Worm (Caenorhabditis elegans): ENCODE data around the gene hda-6.

hda-6 gene

ce11 chrIV:5364135-5364609 lies at the start of gene hda-6, which contains the start of gene F41H10.4 (continued):
- TF ChIP-seq pag-3 (tag; optimal IDR thresholded peaks at IDR 0.05; ENCODE audit: borderline replicate concordance, insufficient read depth) (no peak), lin-35 (GFP tag; optimal IDR thresholded peaks at IDR 0.05) (peak; percentile 80 to 88), lir-3 (tag; optimal IDR thresholded peaks at IDR 0.05; ENCODE audit: poor library complexity) (peak; percentile 96), isw-1 (GFP tag; IDR thresholded peaks at IDR 0.05) (peak; percentile 62), sup-37 (GFP tag; optimal IDR thresholded peaks at IDR 0.05) (no peak), lsy-2 (tag; optimal IDR thresholded peaks at IDR 0.05) (peak; percentile 87), snpc-4 (tag; optimal IDR thresholded peaks at IDR 0.05) (peak; percentile 76), ceh-82 (tag; optimal IDR thresholded peaks at IDR 0.05) (peak; percentile 55 to 68 (median 57)), unc-86 (tag; optimal IDR thresholded peaks at IDR 0.05) (peak; percentile 72), C34B4.2 (tag; optimal IDR thresholded peaks at IDR 0.05) (no peak), aha-1 (tag; optimal IDR thresholded peaks at IDR 0.05) (no peak), ztf-4 (tag; optimal IDR thresholded peaks at IDR 0.05) (peak; percentile 34), ama-1 (optimal IDR thresholded peaks at IDR 0.05) (no peak), nhr-85 (tag) (peak; percentile 86), nhr-76 (tag; optimal IDR thresholded peaks at IDR 0.05) (no peak), hlh-17 (GFP tag; optimal IDR thresholded peaks at IDR 0.05; ENCODE audit: borderline replicate concordance) (no peak), pqm-1 (tag; optimal IDR thresholded peaks at IDR 0.05) (no peak), nhr-47 (tag; optimal IDR thresholded peaks at IDR 0.05) (peak; percentile 86), hlh-4 (tag; optimal IDR thresholded peaks at IDR 0.05) (no peak), fkh-4 (tag; optimal IDR thresholded peaks at IDR 0.05; ENCODE audit: borderline replicate concordance) (peak; percentile 85), rnt-1 (tag; optimal IDR thresholded peaks at IDR 0.05) (peak; percentile 97), ets-5 (GFP tag; IDR thresholded peaks at IDR 0.05) (no peak), zip-4 (GFP tag; optimal IDR thresholded peaks at IDR 0.05) (peak; percentile 53), blmp-1 (tag; optimal IDR thresholded peaks at IDR 0.05) (peak; percentile 40), unc-30 (tag; optimal IDR thresholded peaks at IDR 0.05) (no peak)

ce11 chrIV:5411641-5412337 lies 47.7 kb upstream of the hda-6 start, which contains the start of gene ZK616.8:
TSS of gene ZK616.8 (minus strand) at chrIV:5412193.
- TF ChIP-seq tbx-2 (tag; optimal IDR thresholded peaks at IDR 0.05) (no peak), lin-15B (tag; optimal IDR thresholded peaks at IDR 0.05) (no peak), irx-1 (tag; optimal IDR thresholded peaks at IDR 0.05) (no peak), ceh-63 (GFP tag; optimal IDR thresholded peaks at IDR 0.05) (no peak), ceh-90 (tag; optimal IDR thresholded peaks at IDR 0.05) (no peak), fos-1 (tag; optimal IDR thresholded peaks at IDR 0.05) (no peak), mab-9 (GFP tag; IDR thresholded peaks at IDR 0.05) (no peak), nhr-47 (tag; optimal IDR thresholded peaks at IDR 0.05) (no peak), ztf-4 (tag; optimal IDR thresholded peaks at IDR 0.05) (no peak), nhr-84 (tag; optimal IDR thresholded peaks at IDR 0.05) (no peak), mef-2 (tag; optimal IDR thresholded peaks at IDR 0.05) (no peak), aly-2 (tag; optimal IDR thresholded peaks at IDR 0.05) (no peak), egl-13 (tag; optimal IDR thresholded peaks at IDR 0.05) (no peak), sup-37 (GFP tag; optimal IDR thresholded peaks at IDR 0.05) (no peak)

- TF ChIP-seq ceh-88 (GFP tag; IDR thresholded peaks at IDR 0.05) (no peak), lin-13 (GFP tag; optimal IDR thresholded peaks at IDR 0.05) (no peak), xbp-1 (tag; optimal IDR thresholded peaks at IDR 0.05) (no peak), jun-1 (tag; optimal IDR thresholded peaks at IDR 0.05) (no peak), nhr-76 (tag; optimal IDR thresholded peaks at IDR 0.05) (no peak), nhr-28 (tag; optimal IDR thresholded peaks at IDR 0.05) (no peak), pax-3 (tag; optimal IDR thresholded peaks at IDR 0.05) (no peak), lsy-2 (tag; optimal IDR thresholded peaks at IDR 0.05) (no peak)
Observed at ce11 chrIV:5411120-5411519, 47.0 kb upstream of the hda-6 start, which contains the start of gene ZK616.65. TSS of gene ZK616.65 (minus strand) at chrIV:5411220.
